Fruit fly (Drosophila melanogaster): ENCODE results near the gene p38a.
A peak's percentile ranks its signal among the peaks of the same experiment; 100 is the strongest.

The p38a gene

dm6 chr3R:24112320-24113069 is 39.6 kb downstream of the p38a start, which contains the start of gene CG13605 (continued):
- TF ChIP-seq CG34406 (GFP tag; optimal IDR thresholded peaks at IDR 0.05) (peak; percentile 66), salr (GFP tag; optimal IDR thresholded peaks at IDR 0.05) (peak in 1 of 2 experiments; percentile 5), Ets21C (GFP tag; optimal IDR thresholded peaks at IDR 0.05) (peak; percentile 37), spab (GFP tag; optimal IDR thresholded peaks at IDR 0.05) (no peak), CG6792 (GFP tag; optimal IDR thresholded peaks at IDR 0.05) (peak; percentile 56), lz (GFP tag; optimal IDR thresholded peaks at IDR 0.05) (peak; percentile 53), CG32006 (GFP tag; optimal IDR thresholded peaks at IDR 0.05) (peak; percentile 66), esn (GFP tag; optimal IDR thresholded peaks at IDR 0.05) (peak; percentile 79), CG1621 (tag; optimal IDR thresholded peaks at IDR 0.05) (no peak), CG8119 (GFP tag; IDR thresholded peaks at IDR 0.05) (peak; percentile 78; the same call in 2 of the 3 replicates), CG16779 (tag; optimal IDR thresholded peaks at IDR 0.05) (peak; percentile 35), CG3919 (GFP tag; optimal IDR thresholded peaks at IDR 0.05) (peak; percentile 78), ss (GFP tag; optimal IDR thresholded peaks at IDR 0.05) (peak; percentile 35 to 51), Hr38 (GFP tag; optimal IDR thresholded peaks at IDR 0.05) (no peak), Eip75B (GFP tag; optimal IDR thresholded peaks at IDR 0.05) (peak; percentile 51), Sox102F (GFP tag; optimal IDR thresholded peaks at IDR 0.05) (peak; percentile 71), cyc (GFP tag; optimal IDR thresholded peaks at IDR 0.05) (peak; percentile 63), fkh (GFP tag; optimal IDR thresholded peaks at IDR 0.05) (peak; percentile 6), Met (GFP tag; optimal IDR thresholded peaks at IDR 0.05) (peak; percentile 71), CG31627 (GFP tag; optimal IDR thresholded peaks at IDR 0.05) (peak; percentile 51), fd85E (GFP tag; optimal IDR thresholded peaks at IDR 0.05) (peak; percentile 40), dac (GFP tag; optimal IDR thresholded peaks at IDR 0.05) (peak; percentile 25), CG7368 (GFP tag; optimal IDR thresholded peaks at IDR 0.05) (peak; percentile 57)

- TF ChIP-seq Ets96B (tag; optimal IDR thresholded peaks at IDR 0.05), result peak; percentile 100
- peak; percentile 95 for TF ChIP-seq topi (GFP tag; optimal IDR thresholded peaks at IDR 0.05)
- peak; percentile 98 for TF ChIP-seq CG7368 (GFP tag; optimal IDR thresholded peaks at IDR 0.05)
- peak; percentile 99 for TF ChIP-seq acj6 (GFP tag; optimal IDR thresholded peaks at IDR 0.05)
- peak; percentile 93 for TF ChIP-seq Eip93F (GFP tag; optimal IDR thresholded peaks at IDR 0.05)
- peak; percentile 92 for TF ChIP-seq CG31627 (GFP tag; optimal IDR thresholded peaks at IDR 0.05)
- TF ChIP-seq Sox14 (GFP tag; optimal IDR thresholded peaks at IDR 0.05), result peak; percentile 94
- TF ChIP-seq Eip78C (GFP tag), result peak; percentile 100
- TF ChIP-seq vri (GFP tag; optimal IDR thresholded peaks at IDR 0.05), result peak; percentile 90
- TF ChIP-seq Eip75B (GFP tag; optimal IDR thresholded peaks at IDR 0.05), result peak; percentile 94
- TF ChIP-seq dac (GFP tag; optimal IDR thresholded peaks at IDR 0.05), result peak; percentile 96
- peak; percentile 99 for TF ChIP-seq Lpt (GFP tag; optimal IDR thresholded peaks at IDR 0.05)
- peak; percentile 98 for TF ChIP-seq Blimp-1 (GFP tag; optimal IDR thresholded peaks at IDR 0.05)
- TF ChIP-seq svp (GFP tag), result peak; percentile 98
- peak; percentile 98 for TF ChIP-seq esn (GFP tag; optimal IDR thresholded peaks at IDR 0.05)
- peak; percentile 99 for TF ChIP-seq OdsH (GFP tag; optimal IDR thresholded peaks at IDR 0.05)
- peak; percentile 99 for TF ChIP-seq spab (GFP tag; optimal IDR thresholded peaks at IDR 0.05)
- TF ChIP-seq CG6808 (GFP tag; optimal IDR thresholded peaks at IDR 0.05), result peak; percentile 99
- peak; percentile 92 for TF ChIP-seq Hr39 (GFP tag; optimal IDR thresholded peaks at IDR 0.05)
- TF ChIP-seq CG16779 (tag; optimal IDR thresholded peaks at IDR 0.05), result peak; percentile 98
- no peak for TF ChIP-seq CG11294 (GFP tag; IDR thresholded peaks at IDR 0.05)
- peak; percentile 96 for TF ChIP-seq Sox102F (GFP tag; optimal IDR thresholded peaks at IDR 0.05)
- peak; percentile 100 for TF ChIP-seq CG34406 (GFP tag; optimal IDR thresholded peaks at IDR 0.05)
- TF ChIP-seq CG8632 (GFP tag; optimal IDR thresholded peaks at IDR 0.05), result peak; percentile 99
- peak; percentile 98 for TF ChIP-seq Hr4 (GFP tag; optimal IDR thresholded peaks at IDR 0.05)
- TF ChIP-seq CG4318 (GFP tag; optimal IDR thresholded peaks at IDR 0.05), result peak; percentile 99
- TF ChIP-seq net (GFP tag; optimal IDR thresholded peaks at IDR 0.05), result peak; percentile 99
- TF ChIP-seq CG9139 (GFP tag; optimal IDR thresholded peaks at IDR 0.05), result peak; percentile 99
- TF ChIP-seq CG11902 (GFP tag; optimal IDR thresholded peaks at IDR 0.05), result peak; percentile 98
- peak; percentile 97 to 99 for TF ChIP-seq salr (GFP tag; optimal IDR thresholded peaks at IDR 0.05)
- peak; percentile 99 to 100 for TF ChIP-seq ss (GFP tag; optimal IDR thresholded peaks at IDR 0.05)
- peak; percentile 96 for TF ChIP-seq fd85E (GFP tag; optimal IDR thresholded peaks at IDR 0.05)
- TF ChIP-seq Gug (GFP tag; IDR thresholded peaks at IDR 0.05), result no peak
- peak; percentile 6 for TF ChIP-seq Hr38 (GFP tag; optimal IDR thresholded peaks at IDR 0.05)
- TF ChIP-seq CG3919 (GFP tag; optimal IDR thresholded peaks at IDR 0.05), result peak; percentile 99
- TF ChIP-seq pdm3 (GFP tag; optimal IDR thresholded peaks at IDR 0.05), result peak; percentile 96
- peak; percentile 97 for TF ChIP-seq CG1621 (tag; optimal IDR thresholded peaks at IDR 0.05)
- peak; percentile 100 for TF ChIP-seq CG3032 (tag; optimal IDR thresholded peaks at IDR 0.05)
Observed at dm6 chr3R:24108902-24109389, 43.2 kb downstream of the p38a start, which contains the start of the genes eIF4EHP and CG18428. Gene eIF4EHP, minus strand, starts transcription at chr3R:24108960. Gene CG18428, plus strand, starts transcription at chr3R:24109336.
